Fruit fly (Drosophila melanogaster): ENCODE data around the gene ninaA.

Gene ninaA

dm6 chr2L:856690-857488 is 20.2 kb upstream of the ninaA start (continued):
- TF ChIP-seq unpg (GFP tag; optimal IDR thresholded peaks at IDR 0.05) = peak; percentile 80
- peak; percentile 67 for TF ChIP-seq crc (GFP tag; optimal IDR thresholded peaks at IDR 0.05)
- peak; percentile 84 for TF ChIP-seq oc (tag; optimal IDR thresholded peaks at IDR 0.05)
- peak; percentile 27; the same call in 1 of the 2 replicates for TF ChIP-seq CG10321 (GFP tag; IDR thresholded peaks at IDR 0.05)
- TF ChIP-seq CG17829 (tag; optimal IDR thresholded peaks at IDR 0.05) = peak; percentile 77
- TF ChIP-seq Hr39 (optimal IDR thresholded peaks at IDR 0.05) = no peak
- peak; percentile 64 for TF ChIP-seq NfI (GFP tag; optimal IDR thresholded peaks at IDR 0.05)
- peak; percentile 88 for TF ChIP-seq CG17328 (GFP tag; IDR thresholded peaks at IDR 0.05)
- no peak for TF ChIP-seq Adf1 (GFP tag; IDR thresholded peaks at IDR 0.05)
- no peak for TF ChIP-seq Poxn (GFP tag; IDR thresholded peaks at IDR 0.05)
- TF ChIP-seq tgo (GFP tag; IDR thresholded peaks at IDR 0.05) = peak; percentile 79
- peak; percentile 77 for TF ChIP-seq slbo (GFP tag; IDR thresholded peaks at IDR 0.05)
- no peak for TF ChIP-seq Bgb (GFP tag; IDR thresholded peaks at IDR 0.05; ENCODE audit: partially characterized antibody)
- no peak for TF ChIP-seq corto (GFP tag; optimal IDR thresholded peaks at IDR 0.05)
- TF ChIP-seq CG9215 (GFP tag; IDR thresholded peaks at IDR 0.05) = 0 out of 2 replicates have a peak, but pooled peaks have one; percentile 54
- no peak for TF ChIP-seq cas (GFP tag; IDR thresholded peaks at IDR 0.05)
- TF ChIP-seq zf30C (GFP tag; optimal IDR thresholded peaks at IDR 0.05) = no peak
- no peak for TF ChIP-seq trh (GFP tag; optimal IDR thresholded peaks at IDR 0.05)
- TF ChIP-seq CG17612 (GFP tag; IDR thresholded peaks at IDR 0.05) = 0 out of 2 replicates have a peak, but pooled peaks have one; percentile 11
- no peak for TF ChIP-seq D19B (GFP tag; optimal IDR thresholded peaks at IDR 0.05)
- TF ChIP-seq Dad (GFP tag; optimal IDR thresholded peaks at IDR 0.05) = peak; percentile 70
- TF ChIP-seq abd-A (tag; optimal IDR thresholded peaks at IDR 0.05) = no peak
- peak; percentile 33 for TF ChIP-seq scrt (GFP tag; optimal IDR thresholded peaks at IDR 0.05)
- peak; percentile 75 for TF ChIP-seq lilli (GFP tag; optimal IDR thresholded peaks at IDR 0.05)
- TF ChIP-seq CG13424 (tag; optimal IDR thresholded peaks at IDR 0.05) = peak; percentile 75
- no peak for TF ChIP-seq dan (GFP tag; IDR thresholded peaks at IDR 0.05)

dm6 chr2L:857897-858517 is 19.1 kb upstream of the ninaA start:
- TF ChIP-seq NfI (GFP tag; optimal IDR thresholded peaks at IDR 0.05) = peak; percentile 42
- peak; percentile 38 for TF ChIP-seq crc (GFP tag; optimal IDR thresholded peaks at IDR 0.05)
- TF ChIP-seq org-1 (GFP tag; optimal IDR thresholded peaks at IDR 0.05) = peak; percentile 38
- TF ChIP-seq CG3726 (GFP tag; IDR thresholded peaks at IDR 0.05) = no peak
- no peak for TF ChIP-seq cg (GFP tag; optimal IDR thresholded peaks at IDR 0.05)
- peak; percentile 72 for TF ChIP-seq CG17385 (GFP tag; optimal IDR thresholded peaks at IDR 0.05)
- TF ChIP-seq Neu2 (GFP tag; optimal IDR thresholded peaks at IDR 0.05; ENCODE audit: borderline replicate concordance) = no peak
- TF ChIP-seq Meics (GFP tag; optimal IDR thresholded peaks at IDR 0.05) = peak; percentile 29
- TF ChIP-seq CG14014 (GFP tag; IDR thresholded peaks at IDR 0.05) = peak; percentile 41; the same call in 1 of the 2 replicates
- peak; percentile 54 for TF ChIP-seq B-H1 (GFP tag; IDR thresholded peaks at IDR 0.05)
- peak; percentile 4 for TF ChIP-seq CG33213 (GFP tag; optimal IDR thresholded peaks at IDR 0.05)
- peak; percentile 73 for TF ChIP-seq CG8924 (tag; optimal IDR thresholded peaks at IDR 0.05)
- TF ChIP-seq Sox100B (GFP tag; optimal IDR thresholded peaks at IDR 0.05) = peak; percentile 12
- TF ChIP-seq CG12236 (GFP tag; optimal IDR thresholded peaks at IDR 0.05) = no peak
- TF ChIP-seq CG7556 (GFP tag; optimal IDR thresholded peaks at IDR 0.05) = peak; percentile 57
- peak in 1 of 2 experiments; percentile 92 for TF ChIP-seq Hr78 (GFP tag; optimal IDR thresholded peaks at IDR 0.05)
- TF ChIP-seq unpg (GFP tag; optimal IDR thresholded peaks at IDR 0.05) = peak; percentile 55
- peak in 1 of 2 experiments; percentile 55 for TF ChIP-seq Hr51 (GFP tag; optimal IDR thresholded peaks at IDR 0.05)
- TF ChIP-seq CG11398 (GFP tag; optimal IDR thresholded peaks at IDR 0.05) = peak; percentile 9
- TF ChIP-seq gsb-n (tag; optimal IDR thresholded peaks at IDR 0.05) = peak; percentile 38
- TF ChIP-seq CG12219 (GFP tag; optimal IDR thresholded peaks at IDR 0.05) = peak; percentile 43
- TF ChIP-seq CG18262 (tag; optimal IDR thresholded peaks at IDR 0.05) = peak; percentile 46
- peak; percentile 68; the same call in 2 of the 3 replicates for TF ChIP-seq CG11695 (GFP tag; IDR thresholded peaks at IDR 0.05)
- no peak for TF ChIP-seq CG31365 (tag; optimal IDR thresholded peaks at IDR 0.05)
- no peak for TF ChIP-seq D19B (GFP tag; optimal IDR thresholded peaks at IDR 0.05)
- peak; percentile 33 for TF ChIP-seq Atf-2 (GFP tag; optimal IDR thresholded peaks at IDR 0.05)

Measured in whole organism, embryonic.